Worm (Caenorhabditis elegans): ENCODE results near the gene F59E12.3.

Gene F59E12.3

ce11 chrII:5649236-5650004, 11.3 kb downstream of the F59E12.3 start, which contains the start of the genes sam-4, F59E12.17 and zyg-1 (continued):
- TF ChIP-seq pha-4 (GFP tag; IDR thresholded peaks at IDR 0.05) (no peak), pha-4 (tag; optimal IDR thresholded peaks at IDR 0.05) (peak; percentile 70), ceh-62 (tag; optimal IDR thresholded peaks at IDR 0.05) (no peak), lin-29 (GFP tag; IDR thresholded peaks at IDR 0.05) (no peak), skn-1 (tag; optimal IDR thresholded peaks at IDR 0.05) (no peak), tra-1 (GFP tag; IDR thresholded peaks at IDR 0.05) (no peak)

- no peak for TF ChIP-seq unc-130 (GFP tag; optimal IDR thresholded peaks at IDR 0.05)
- TF ChIP-seq lin-39 (tag; optimal IDR thresholded peaks at IDR 0.05): no peak
- no peak for TF ChIP-seq dmd-8 (GFP tag; IDR thresholded peaks at IDR 0.05)
- no peak for TF ChIP-seq ctbp-1 (GFP tag; IDR thresholded peaks at IDR 0.05)
- TF ChIP-seq set-16 (GFP tag; IDR thresholded peaks at IDR 0.05): peak; percentile 86
- no peak for TF ChIP-seq ama-1 (optimal IDR thresholded peaks at IDR 0.05)
These were observed 13.3 kb downstream of the F59E12.3 start for ce11 chrII:5651426-5651825.

ce11 chrII:5652334-5652733, 14.2 kb downstream of the F59E12.3 start, which contains the start of gene bli-2:
Gene bli-2 (minus strand): TSS chrII:5652434.
- TF ChIP-seq daf-16 (GFP tag; optimal IDR thresholded peaks at IDR 0.05) (no peak), daf-16 (tag; optimal IDR thresholded peaks at IDR 0.05) (no peak), nhr-41 (GFP tag; IDR thresholded peaks at IDR 0.05) (no peak)

DNA sequence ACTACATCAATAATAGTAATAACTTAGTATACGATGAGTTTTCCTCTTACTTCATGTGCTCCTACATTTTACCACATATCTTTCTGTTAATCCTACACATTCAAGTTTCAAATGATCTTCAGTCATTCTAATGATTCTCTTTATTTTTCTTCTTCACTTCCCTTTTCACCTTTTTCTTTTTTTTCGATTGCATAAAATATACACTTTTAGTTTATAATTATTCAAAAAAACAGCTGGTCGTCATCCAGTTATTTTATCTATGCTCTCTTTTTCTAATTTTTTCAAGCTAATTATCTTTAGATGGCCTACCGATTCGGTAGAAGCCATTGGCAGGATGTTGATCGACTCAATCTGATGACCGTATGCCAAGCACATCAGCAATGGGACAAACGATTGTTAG, 16.1 kb downstream of the F59E12.3 start, which contains the start of gene F59E12.1:
Gene F59E12.1, plus strand, starts transcription at position 301 of the 400 bp plus-strand sequence.
- TF ChIP-seq R02D3.7 (tag; optimal IDR thresholded peaks at IDR 0.05) (no peak), unc-39 (tag; optimal IDR thresholded peaks at IDR 0.05) (no peak), spr-1 (tag; optimal IDR thresholded peaks at IDR 0.05) (no peak), dve-1 (tag; optimal IDR thresholded peaks at IDR 0.05; ENCODE audit: insufficient read depth) (no peak), daf-8 (GFP tag; IDR thresholded peaks at IDR 0.05) (no peak), Y75B8A.6 (GFP tag; IDR thresholded peaks at IDR 0.05) (no peak), F10B5.3 (tag; optimal IDR thresholded peaks at IDR 0.05) (no peak), ceh-28 (tag; optimal IDR thresholded peaks at IDR 0.05) (no peak), fkh-10 (GFP tag; optimal IDR thresholded peaks at IDR 0.05) (no peak), skn-1 (tag; optimal IDR thresholded peaks at IDR 0.05) (no peak), sdz-12 (GFP tag; optimal IDR thresholded peaks at IDR 0.05) (no peak), zip-2 (tag; optimal IDR thresholded peaks at IDR 0.05) (no peak)

- TF ChIP-seq pha-4 (GFP tag; IDR thresholded peaks at IDR 0.05): no peak
- no peak for TF ChIP-seq pha-4 (tag; optimal IDR thresholded peaks at IDR 0.05)
- TF ChIP-seq lin-29 (GFP tag; IDR thresholded peaks at IDR 0.05): no peak
- no peak for TF ChIP-seq Y75B8A.6 (GFP tag; IDR thresholded peaks at IDR 0.05)
- no peak for TF ChIP-seq nhr-25 (tag; optimal IDR thresholded peaks at IDR 0.05; ENCODE audit: borderline replicate concordance, insufficient read depth)
These were observed 21.5 kb downstream of the F59E12.3 start, which contains the start of gene fut-3 for ce11 chrII:5659675-5660074. Gene fut-3 (minus strand): TSS chrII:5659775.

ce11 chrII:5660155-5660554, 22.0 kb downstream of the F59E12.3 start:
- no peak for TF ChIP-seq snpc-4 (tag; optimal IDR thresholded peaks at IDR 0.05)
- TF ChIP-seq aha-1 (tag): peak; percentile 96
- TF ChIP-seq lin-15B (tag; optimal IDR thresholded peaks at IDR 0.05): no peak
